In the genomic region with DNA sequence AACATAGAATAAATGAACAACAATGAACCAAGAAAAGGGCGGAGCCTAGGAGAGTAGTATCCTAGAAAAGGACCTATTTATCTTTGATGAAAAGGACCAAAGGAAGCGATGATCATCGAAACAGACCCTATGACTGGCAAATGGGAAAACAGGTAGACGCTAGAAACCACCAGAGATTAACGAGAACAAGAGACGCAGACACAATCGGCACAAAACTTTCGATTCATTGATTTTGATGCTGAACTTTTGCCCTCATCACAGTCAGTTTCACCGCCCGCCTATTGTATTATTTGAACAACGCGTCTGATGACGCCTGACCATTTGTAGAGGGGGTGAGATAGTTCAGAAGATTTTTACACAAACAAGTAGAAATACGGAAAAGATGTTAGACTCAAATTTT, we compare ENCODE assay signal across 4 worm cellular contexts.
TF ChIP-seq lines count a peak whose summit lies in the region.

No protein-coding gene starts in this region.

TF ChIP-seq in whole organism, L1 larva, 84 proteins besides CTCF, POLR2A, EP300 and RAD21 (continued from another document and continues in another):
- TF ChIP-seq pqm-1 (tag; optimal IDR thresholded peaks at IDR 0.05; lab: Kevin White, UChicago) (no peak), zag-1 (tag; optimal IDR thresholded peaks at IDR 0.05; lab: Kevin White, UChicago) (no peak), mep-1 (tag; optimal IDR thresholded peaks at IDR 0.05; lab: Kevin White, UChicago) (peak; percentile 38), nhr-76 (tag; optimal IDR thresholded peaks at IDR 0.05; lab: Kevin White, UChicago) (no peak), elt-3 (tag; optimal IDR thresholded peaks at IDR 0.05; lab: Kevin White, UChicago) (peak in 3 of 6 experiments; percentile 36 to 81 (median 46)), nhr-85 (tag; lab: Kevin White, UChicago) (peak; percentile 92), grh-1 (GFP tag; IDR thresholded peaks at IDR 0.05; lab: Robert Waterston, UW) (no peak), nhr-237 (tag; optimal IDR thresholded peaks at IDR 0.05; lab: Kevin White, UChicago) (no peak), lin-14 (GFP tag; optimal IDR thresholded peaks at IDR 0.05; lab: Kevin White, UChicago) (peak; percentile 79), fkh-10 (GFP tag; optimal IDR thresholded peaks at IDR 0.05; lab: Kevin White, UChicago) (no peak), lsy-2 (tag; optimal IDR thresholded peaks at IDR 0.05; lab: Kevin White, UChicago) (peak in 1 of 2 experiments; percentile 30), fos-1 (tag; optimal IDR thresholded peaks at IDR 0.05; lab: Kevin White, UChicago) (no peak), efl-3 (GFP tag; optimal IDR thresholded peaks at IDR 0.05; lab: Kevin White, UChicago) (no peak), unc-62 (GFP tag; optimal IDR thresholded peaks at IDR 0.05; lab: Kevin White, UChicago) (no peak), ama-1 (optimal IDR thresholded peaks at IDR 0.05; lab: Kevin White, UChicago) (no peak), hpl-2 (GFP tag; optimal IDR thresholded peaks at IDR 0.05; lab: Kevin White, UChicago) (no peak), nhr-11 (tag; optimal IDR thresholded peaks at IDR 0.05; lab: Kevin White, UChicago) (no peak), rnt-1 (tag; optimal IDR thresholded peaks at IDR 0.05; lab: Kevin White, UChicago) (no peak), sptf-1 (tag; optimal IDR thresholded peaks at IDR 0.05; lab: Kevin White, UChicago) (no peak), elt-2 (tag; optimal IDR thresholded peaks at IDR 0.05; lab: Kevin White, UChicago) (no peak), blmp-1 (tag; optimal IDR thresholded peaks at IDR 0.05; lab: Kevin White, UChicago) (peak; percentile 97), pag-3 (tag; optimal IDR thresholded peaks at IDR 0.05; lab: Kevin White, UChicago; ENCODE audit: borderline replicate concordance, insufficient read depth) (no peak), lin-15B (tag; optimal IDR thresholded peaks at IDR 0.05; lab: Kevin White, UChicago) (no peak), tbx-2 (tag; optimal IDR thresholded peaks at IDR 0.05; lab: Kevin White, UChicago) (peak; percentile 28), unc-30 (tag; optimal IDR thresholded peaks at IDR 0.05; lab: Kevin White, UChicago) (no peak), nhr-90 (tag; optimal IDR thresholded peaks at IDR 0.05; lab: Kevin White, UChicago; ENCODE audit: poor library complexity) (peak; percentile 31), unc-98 (GFP tag; IDR thresholded peaks at IDR 0.05; lab: Robert Waterston, UW) (no peak), ceh-90 (tag; optimal IDR thresholded peaks at IDR 0.05; lab: Kevin White, UChicago) (no peak), lin-13 (GFP tag; optimal IDR thresholded peaks at IDR 0.05; lab: Kevin White, UChicago) (no peak), dpl-1 (GFP tag; optimal IDR thresholded peaks at IDR 0.05; lab: Kevin White, UChicago) (peak in 2 of 3 experiments; percentile 20), mdl-1 (tag; optimal IDR thresholded peaks at IDR 0.05; lab: Kevin White, UChicago) (peak in 1 of 2 experiments; percentile 40), ets-5 (GFP tag; IDR thresholded peaks at IDR 0.05; lab: Robert Waterston, UW) (no peak)

TF ChIP-seq in whole organism, L2 larva, 48 proteins besides CTCF, POLR2A, EP300 and RAD21 (continued from another document):
- TF ChIP-seq lsy-2 (tag; optimal IDR thresholded peaks at IDR 0.05; lab: Kevin White, UChicago) (no peak), gmeb-1 (tag; optimal IDR thresholded peaks at IDR 0.05; lab: Kevin White, UChicago) (peak; percentile 18), nhr-11 (tag; optimal IDR thresholded peaks at IDR 0.05; lab: Kevin White, UChicago) (no peak), dmd-4 (tag; optimal IDR thresholded peaks at IDR 0.05; lab: Kevin White, UChicago) (no peak), ama-1 (optimal IDR thresholded peaks at IDR 0.05; lab: Kevin White, UChicago) (no peak), aly-2 (tag; optimal IDR thresholded peaks at IDR 0.05; lab: Kevin White, UChicago) (no peak), ceh-16 (tag; optimal IDR thresholded peaks at IDR 0.05; lab: Kevin White, UChicago) (peak; percentile 3), sem-4 (tag; optimal IDR thresholded peaks at IDR 0.05; lab: Kevin White, UChicago) (no peak), lin-11 (tag; optimal IDR thresholded peaks at IDR 0.05; lab: Kevin White, UChicago) (no peak), ceh-82 (tag; optimal IDR thresholded peaks at IDR 0.05; lab: Kevin White, UChicago) (no peak), Y55F3AM.14 (GFP tag; optimal IDR thresholded peaks at IDR 0.05; lab: Kevin White, UChicago) (no peak), mab-5 (tag; optimal IDR thresholded peaks at IDR 0.05; lab: Kevin White, UChicago) (no peak), C34F6.9 (tag; optimal IDR thresholded peaks at IDR 0.05; lab: Kevin White, UChicago) (no peak), peb-1 (tag; optimal IDR thresholded peaks at IDR 0.05; lab: Kevin White, UChicago) (no peak), zag-1 (tag; optimal IDR thresholded peaks at IDR 0.05; lab: Kevin White, UChicago) (no peak), nhr-10 (tag; optimal IDR thresholded peaks at IDR 0.05; lab: Kevin White, UChicago) (no peak), nhr-129 (tag; optimal IDR thresholded peaks at IDR 0.05; lab: Kevin White, UChicago) (peak; percentile 48), elt-3 (tag; optimal IDR thresholded peaks at IDR 0.05; lab: Kevin White, UChicago) (no peak), F13H6.1 (tag; optimal IDR thresholded peaks at IDR 0.05; lab: Kevin White, UChicago) (peak; percentile 1), blmp-1 (tag; optimal IDR thresholded peaks at IDR 0.05; lab: Kevin White, UChicago; ENCODE audit: insufficient read depth) (peak; percentile 93), unc-62 (GFP tag; optimal IDR thresholded peaks at IDR 0.05; lab: Kevin White, UChicago) (no peak), ztf-4 (tag; optimal IDR thresholded peaks at IDR 0.05; lab: Kevin White, UChicago) (no peak), mbf-1 (tag; optimal IDR thresholded peaks at IDR 0.05; lab: Kevin White, UChicago) (no peak), nhr-77 (tag; optimal IDR thresholded peaks at IDR 0.05; lab: Kevin White, UChicago) (no peak), snpc-4 (tag; optimal IDR thresholded peaks at IDR 0.05; lab: Kevin White, UChicago) (no peak), fos-1 (tag; optimal IDR thresholded peaks at IDR 0.05; lab: Kevin White, UChicago) (peak; percentile 52)

TF ChIP-seq in whole organism, L3 larva, 47 proteins besides CTCF, POLR2A, EP300 and RAD21 (continued from another document):
- no peak for TF ChIP-seq nhr-11 (tag; optimal IDR thresholded peaks at IDR 0.05; lab: Kevin White, UChicago)
- no peak for TF ChIP-seq fkh-2 (tag; optimal IDR thresholded peaks at IDR 0.05; lab: Kevin White, UChicago)
- TF ChIP-seq snpc-4 (tag; optimal IDR thresholded peaks at IDR 0.05; lab: Kevin White, UChicago): no peak
TF ChIP-seq in whole organism, L3 larva: peak in this region for 7.

TF ChIP-seq in whole organism, L4 larva, 104 proteins besides CTCF, POLR2A, EP300 and RAD21 (continued from another document):
- no peak for TF ChIP-seq mxl-3 (GFP tag; optimal IDR thresholded peaks at IDR 0.05; lab: Kevin White, UChicago)
